Worm (Caenorhabditis elegans) whole organism, L4 larva: ENCODE measurements around the gene srf-3.

ENCODE experiments used
- egl-27 ChIP-seq: sonication (generic microtip); optimal IDR thresholded peaks from 3 replicates; lab custom pipeline; 2017; ENCODE audit warnings: missing biosample characterization, missing genetic modification reagents, missing genetic modification characterization
- spr-3 ChIP-seq: fragments of 200-800 bp; sonication (Bioruptor generic); optimal IDR thresholded peaks from 2 replicates; lab custom pipeline; 2018; ENCODE audit warnings: mild to moderate bottlenecking, missing genetic modification characterization, missing compliant biosample characterization
- unc-130 ChIP-seq: sonication (generic microtip); optimal IDR thresholded peaks from 2 replicates; lab custom pipeline; 2016; ENCODE audit warnings: missing genetic modification reagents, missing genetic modification characterization, missing compliant biosample characterization

DNA sequence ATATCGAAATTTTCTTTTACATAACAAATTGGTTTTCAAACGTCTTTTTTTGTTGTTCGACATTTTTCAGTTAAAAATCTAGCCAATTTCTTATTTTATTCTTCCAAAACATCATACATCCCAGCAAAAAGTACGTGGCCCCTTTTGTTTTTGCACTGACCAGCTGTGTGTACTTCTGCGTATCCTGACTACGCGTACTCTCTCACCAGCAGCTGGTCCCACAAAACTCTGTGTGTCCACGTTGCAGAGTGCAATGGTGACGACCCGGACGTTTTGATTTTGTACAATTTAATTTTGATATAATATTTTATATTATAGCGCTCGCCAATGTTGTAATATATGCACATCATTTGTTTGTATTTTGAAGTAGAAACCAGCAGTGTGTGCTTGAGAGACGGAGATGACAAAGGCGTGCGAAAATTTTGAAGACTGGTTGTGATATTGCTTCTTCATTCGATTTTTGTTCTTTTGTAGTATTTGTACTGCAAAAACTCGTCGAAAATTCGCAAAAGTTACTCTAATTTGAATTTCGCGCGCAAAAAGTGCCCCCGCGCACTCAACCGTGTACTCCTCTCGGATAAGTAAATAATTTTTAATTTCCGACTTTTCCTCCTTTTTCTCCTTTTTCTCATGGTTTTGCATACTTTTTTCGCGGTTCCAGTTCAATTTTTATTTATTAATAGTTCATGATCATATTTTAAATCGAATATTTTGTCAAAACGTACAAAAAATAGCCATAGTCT, 5.2 kb downstream of the srf-3 start:
- no peak for TF ChIP-seq egl-27 (tag; lab: Kevin White, UChicago)
- TF ChIP-seq unc-130 (GFP tag; lab: Kevin White, UChicago): no peak
- no peak for TF ChIP-seq spr-3 (GFP tag; lab: Kevin White, UChicago)
